Fruit fly (Drosophila melanogaster) whole organism, embryonic: ENCODE results near the gene Rab40.

Source experiments
- ATbp ChIP-seq: fragments of 200-800 bp; sonication (Bioruptor generic); optimal IDR thresholded peaks from 2 replicates; lab custom pipeline; 2017; ENCODE audit warnings: missing biosample characterization, mild to moderate bottlenecking, missing genetic modification characterization, missing genetic modification reagents
- CG10267 ChIP-seq: fragments of 200-800 bp; sonication (Bioruptor generic); optimal IDR thresholded peaks from 2 replicates; lab custom pipeline; 2018; ENCODE audit warnings: missing biosample characterization, mild to moderate bottlenecking, missing genetic modification characterization, moderate library complexity
- CG10274 ChIP-seq: fragments of 200-800 bp; sonication (Bioruptor generic); optimal IDR thresholded peaks from 3 replicates; lab custom pipeline; 2017; ENCODE audit warnings: missing biosample characterization, mild to moderate bottlenecking, missing genetic modification characterization
- CG13296 ChIP-seq: fragments of 200-800 bp; sonication (Bioruptor generic); optimal IDR thresholded peaks from 3 replicates; lab custom pipeline; 2018; ENCODE audit warnings: missing biosample characterization, mild to moderate bottlenecking, missing genetic modification characterization
- CG16813 ChIP-seq: fragments of 200-800 bp; sonication (Bioruptor generic); IDR thresholded peaks from 3 replicates; pipeline ENCODE4 v1.3.6; 2022; ENCODE audit warnings: missing biosample characterization, missing genetic modification characterization; ENCODE audit not compliant: partially characterized antibody
- CG17328 ChIP-seq: fragments of 200-800 bp; sonication (Bioruptor generic); IDR thresholded peaks from 2 replicates; pipeline ENCODE4 v1.3.6; 2022; ENCODE audit warnings: missing biosample characterization, missing genetic modification characterization
- CG2120 ChIP-seq: fragments of 200-800 bp; sonication (Bioruptor generic); optimal IDR thresholded peaks from 3 replicates; lab custom pipeline; 2016; ENCODE audit warnings: missing biosample characterization, missing genetic modification characterization
- CG2202 ChIP-seq: fragments of 200-800 bp; sonication (Bioruptor generic); optimal IDR thresholded peaks from 2 replicates; lab custom pipeline; 2018; ENCODE audit warnings: missing biosample characterization, mild to moderate bottlenecking, missing genetic modification characterization
- CG32767 ChIP-seq: fragments of 200-800 bp; sonication (Bioruptor generic); IDR thresholded peaks from 2 replicates; pipeline ENCODE4 v1.3.6; 2022; ENCODE audit warnings: missing biosample characterization, missing genetic modification characterization
- CG4854 ChIP-seq: fragments of 200-800 bp; sonication (Bioruptor generic); optimal IDR thresholded peaks from 2 replicates; lab custom pipeline; 2016; ENCODE audit warnings: missing biosample characterization, missing genetic modification characterization, inconsistent platforms
- CG6654 ChIP-seq: fragments of 200-800 bp; sonication (Bioruptor generic); optimal IDR thresholded peaks from 2 replicates; lab custom pipeline; 2017; ENCODE audit warnings: missing biosample characterization, mild to moderate bottlenecking, missing genetic modification characterization
- CG8281 ChIP-seq: fragments of 200-800 bp; sonication (Bioruptor generic); optimal IDR thresholded peaks from 2 replicates; lab custom pipeline; 2018; ENCODE audit warnings: missing biosample characterization, mild to moderate bottlenecking, missing genetic modification characterization, moderate library complexity
- CG8290 ChIP-seq, 3 experiments: fragments of 200-800 bp; sonication (Bioruptor generic); optimal IDR thresholded peaks; 2 replicates each; lab custom pipeline; 2016 to 2019; ENCODE audit warnings: missing biosample characterization in 3 of 3, missing genetic modification characterization in 3 of 3, mild to moderate bottlenecking in 2 of 3, moderate library complexity in 1 of 3
- CG8359 ChIP-seq: fragments of 200-800 bp; sonication (Bioruptor generic); optimal IDR thresholded peaks from 2 replicates; lab custom pipeline; 2017; ENCODE audit warnings: missing biosample characterization, mild to moderate bottlenecking, missing genetic modification characterization, borderline replicate concordance
- CG8388 ChIP-seq: fragments of 200-800 bp; sonication (Bioruptor generic); optimal IDR thresholded peaks from 2 replicates; lab custom pipeline; 2019; ENCODE audit warnings: missing biosample characterization, mild to moderate bottlenecking, missing genetic modification characterization, moderate library complexity
- CG9727 ChIP-seq: fragments of 200-800 bp; sonication (Bioruptor generic); optimal IDR thresholded peaks from 3 replicates; lab custom pipeline; 2017; ENCODE audit warnings: missing biosample characterization, mild to moderate bottlenecking, missing genetic modification characterization
- CTCF ChIP-seq: fragments of 200-800 bp; sonication (Bioruptor generic); optimal IDR thresholded peaks from 2 replicates; lab custom pipeline; 2017; ENCODE audit warnings: missing biosample characterization, mild to moderate bottlenecking, missing genetic modification characterization, moderate library complexity
- Dbx ChIP-seq: fragments of 200-800 bp; sonication (Bioruptor generic); IDR thresholded peaks from 3 replicates; pipeline ENCODE4 v1.3.6; 2022; ENCODE audit warnings: missing biosample characterization, missing genetic modification characterization
- Deaf1 ChIP-seq: fragments of 200-800 bp; optimal IDR thresholded peaks from 3 replicates; lab custom pipeline; 2019; ENCODE audit warnings: missing biosample characterization, mild to moderate bottlenecking, missing genetic modification characterization, moderate library complexity
- Dip2 ChIP-seq: fragments of 200-800 bp; sonication (Bioruptor generic); IDR thresholded peaks from 2 replicates; pipeline ENCODE4 v1.3.6; 2022; ENCODE audit warnings: missing biosample characterization, missing genetic modification characterization
- Doc2 ChIP-seq: fragments of 200-800 bp; sonication (Bioruptor generic); IDR thresholded peaks from 2 replicates; pipeline ENCODE4 v1.3.6; 2022; ENCODE audit warnings: missing biosample characterization, missing genetic modification characterization
- Doc3 ChIP-seq: fragments of 200-800 bp; sonication (Bioruptor generic); IDR thresholded peaks from 3 replicates; pipeline ENCODE4 v1.3.6; 2022; ENCODE audit warnings: missing biosample characterization, missing genetic modification characterization; ENCODE audit not compliant: partially characterized antibody
- Drgx ChIP-seq: fragments of 200-800 bp; sonication (Bioruptor generic); IDR thresholded peaks from 2 replicates; pipeline ENCODE4 v1.3.6; 2022; ENCODE audit warnings: missing biosample characterization, missing genetic modification characterization
- Elba2 ChIP-seq: fragments of 200-800 bp; sonication (Bioruptor generic); optimal IDR thresholded peaks from 3 replicates; lab custom pipeline; 2016; ENCODE audit warnings: missing biosample characterization, missing genetic modification characterization
- HLH3B ChIP-seq: fragments of 200-800 bp; sonication (Bioruptor generic); IDR thresholded peaks from 2 replicates; pipeline ENCODE4 v1.3.6; 2022; ENCODE audit warnings: missing biosample characterization, missing genetic modification characterization
- Mad ChIP-seq: fragments of 200-800 bp; sonication (Bioruptor generic); optimal IDR thresholded peaks from 2 replicates; lab custom pipeline; 2016; ENCODE audit warnings: missing biosample characterization, missing genetic modification characterization
- Nf-YB ChIP-seq: fragments of 200-800 bp; sonication (Bioruptor generic); optimal IDR thresholded peaks from 3 replicates; lab custom pipeline; 2019; ENCODE audit warnings: missing biosample characterization, mild to moderate bottlenecking, missing genetic modification characterization, moderate library complexity
- Opbp ChIP-seq: fragments of 200-800 bp; sonication (Bioruptor generic); IDR thresholded peaks from 3 replicates; pipeline ENCODE4 v1.3.6; 2022; ENCODE audit warnings: missing biosample characterization, missing genetic modification characterization; ENCODE audit not compliant: partially characterized antibody
- Sry-δ ChIP-seq: fragments of 200-800 bp; sonication (Bioruptor generic); optimal IDR thresholded peaks from 2 replicates; lab custom pipeline; 2016; ENCODE audit warnings: missing biosample characterization, missing genetic modification characterization
- Tbp ChIP-seq: fragments of >200 bp; optimal IDR thresholded peaks from 2 replicates; lab custom pipeline; 2018; ENCODE audit warnings: missing biosample characterization, missing genetic modification characterization
- ap ChIP-seq: fragments of 200-800 bp; sonication (Bioruptor generic); IDR thresholded peaks from 2 replicates; pipeline ENCODE4 v1.3.6; 2022; ENCODE audit warnings: missing biosample characterization, missing genetic modification characterization
- bowl ChIP-seq: fragments of 200-800 bp; sonication (Bioruptor generic); IDR thresholded peaks from 2 replicates; pipeline ENCODE4 v1.3.6; 2022; ENCODE audit warnings: missing biosample characterization, missing genetic modification characterization
- bsh ChIP-seq, 2 experiments: fragments of 200-800 bp; sonication (Bioruptor generic); optimal IDR thresholded peaks; 2 replicates each; lab custom pipeline; 2017 to 2018; ENCODE audit warnings: mild to moderate bottlenecking in 2 of 2, missing biosample characterization in 2 of 2, missing genetic modification characterization in 2 of 2, moderate library complexity in 1 of 2
- chm ChIP-seq: fragments of 200-800 bp; sonication (Bioruptor generic); IDR thresholded peaks from 2 replicates; pipeline ENCODE4 v1.3.6; 2022; ENCODE audit warnings: missing biosample characterization, missing genetic modification characterization
- eve ChIP-seq, 2 experiments: fragments of >200 bp; optimal IDR thresholded peaks; 2 replicates each; lab custom pipeline; 2017; ENCODE audit warnings: missing biosample characterization in 2 of 2, missing genetic modification characterization in 2 of 2
- fd3F ChIP-seq: fragments of 200-800 bp; sonication (Bioruptor generic); optimal IDR thresholded peaks from 2 replicates; lab custom pipeline; 2018; ENCODE audit warnings: missing biosample characterization, mild to moderate bottlenecking, missing genetic modification characterization, moderate library complexity
- fd64A ChIP-seq: fragments of 200-800 bp; sonication (Bioruptor generic); optimal IDR thresholded peaks from 3 replicates; lab custom pipeline; 2018; ENCODE audit warnings: missing biosample characterization, mild to moderate bottlenecking, missing genetic modification characterization
- gce ChIP-seq: fragments of 200-800 bp; sonication (Bioruptor generic); IDR thresholded peaks from 3 replicates; pipeline ENCODE4 v1.3.6; 2022; ENCODE audit warnings: missing biosample characterization, missing genetic modification characterization
- grn ChIP-seq: fragments of 200-800 bp; sonication (Bioruptor generic); optimal IDR thresholded peaks from 3 replicates; lab custom pipeline; 2017; ENCODE audit warnings: missing biosample characterization, missing genetic modification characterization
- gsb-n ChIP-seq: fragments of 200-800 bp; sonication (Bioruptor generic); optimal IDR thresholded peaks from 3 replicates; lab custom pipeline; 2018; ENCODE audit warnings: missing biosample characterization, mild to moderate bottlenecking, missing genetic modification characterization
- hkb ChIP-seq, 2 experiments: fragments of 200-800 bp in 1 of 2; fragments of >200 bp in 1 of 2; sonication (Bioruptor generic) in 1 of 2; IDR thresholded peaks in 1 of 2; optimal IDR thresholded peaks in 1 of 2; 2 replicates each; pipeline versions ENCODE4 v1.3.6 to Lab custom; 2017 to 2022; ENCODE audit warnings: missing biosample characterization in 1 of 2, missing genetic modification characterization in 1 of 2
- kah ChIP-seq: fragments of 200-800 bp; sonication (Bioruptor generic); optimal IDR thresholded peaks from 2 replicates; lab custom pipeline; 2018; ENCODE audit warnings: missing biosample characterization, mild to moderate bottlenecking, missing genetic modification characterization
- kay ChIP-seq: fragments of 200-800 bp; sonication (Bioruptor generic); optimal IDR thresholded peaks from 2 replicates; lab custom pipeline; 2016; ENCODE audit warnings: missing biosample characterization, missing genetic modification characterization
- mam ChIP-seq: fragments of 200-800 bp; sonication (Bioruptor generic); optimal IDR thresholded peaks from 3 replicates; lab custom pipeline; 2016; ENCODE audit warnings: missing biosample characterization, missing genetic modification characterization
- ranshi ChIP-seq: fragments of 200-800 bp; sonication (Bioruptor generic); IDR thresholded peaks from 2 replicates; pipeline ENCODE4 v1.3.6; 2022; ENCODE audit warnings: missing biosample characterization, missing genetic modification characterization
- row ChIP-seq: fragments of 200-800 bp; sonication (Bioruptor generic); IDR thresholded peaks from 3 replicates; pipeline ENCODE4 v1.3.6; 2022; ENCODE audit warnings: missing biosample characterization, missing genetic modification characterization
- sc ChIP-seq, 3 experiments: fragments of >200 bp in 2 of 3; fragments of 200-800 bp in 1 of 3; sonication (Bioruptor generic) in 1 of 3; optimal IDR thresholded peaks; 2 replicates in 2 of 3; 3 replicates in 1 of 3; lab custom pipeline; 2017; ENCODE audit warnings: mild to moderate bottlenecking in 1 of 3, missing biosample characterization in 1 of 3, missing genetic modification characterization in 1 of 3, missing genetic modification reagents in 1 of 3
- slbo ChIP-seq: fragments of 200-800 bp; sonication (Bioruptor generic); IDR thresholded peaks from 2 replicates; pipeline ENCODE4 v1.3.6; 2022; ENCODE audit warnings: missing biosample characterization, missing genetic modification characterization
- sob ChIP-seq: fragments of 200-800 bp; sonication (Bioruptor generic); IDR thresholded peaks from 2 replicates; pipeline ENCODE4 v1.3.6; 2022; ENCODE audit warnings: missing biosample characterization, missing genetic modification characterization
- vnd ChIP-seq: fragments of 200-800 bp; sonication (Bioruptor generic); IDR thresholded peaks from 3 replicates; pipeline ENCODE4 v1.3.6; 2022; ENCODE audit warnings: missing biosample characterization, missing genetic modification characterization; ENCODE audit not compliant: partially characterized antibody

The Rab40 gene

DNA sequence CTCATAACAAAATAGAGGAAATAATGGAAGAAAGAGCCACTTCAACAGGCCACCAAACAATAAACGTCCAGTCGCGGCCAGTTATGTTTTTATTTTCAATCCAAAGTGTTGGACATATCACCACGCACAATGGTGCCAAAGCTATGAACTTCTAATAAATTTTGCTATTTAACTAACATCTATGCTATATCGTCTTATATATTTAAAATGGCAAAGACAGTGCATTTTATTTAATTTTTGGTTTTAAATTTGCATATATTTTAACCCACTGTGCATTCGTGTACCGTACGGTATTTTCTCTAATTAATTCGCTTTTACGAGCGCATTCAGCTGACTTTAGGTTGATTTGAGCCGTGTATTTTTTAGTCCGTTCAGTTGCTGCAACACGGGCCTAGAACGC lies 8.6 kb downstream of the Rab40 start, which contains the start of gene CG15927 (continued):
- peak; percentile 22 for TF ChIP-seq CG8281 (tag; lab: Kevin White, UChicago)
- peak; percentile 51 for TF ChIP-seq slbo (GFP tag; lab: Robert Waterston, UW)
- no peak; the same call in 1 of the 2 replicates for TF ChIP-seq Drgx
- no peak for TF ChIP-seq Nf-YB (GFP tag; lab: Kevin White, UChicago)
- no peak for TF ChIP-seq Tbp (GFP tag; lab: Kevin White, UChicago)
- no peak for TF ChIP-seq Mad (GFP tag; lab: Kevin White, UChicago)
- no peak for TF ChIP-seq grn (GFP tag; lab: Kevin White, UChicago)
- peak; percentile 27 for TF ChIP-seq kay (GFP tag; lab: Kevin White, UChicago)
- peak; percentile 69 for TF ChIP-seq ranshi (GFP tag; lab: Robert Waterston, UW)
- no peak for TF ChIP-seq vnd (GFP tag; lab: Robert Waterston, UW)
- TF ChIP-seq Doc2 = no peak
- peak; percentile 26; the same call in 1 of the 2 replicates for TF ChIP-seq ap (GFP tag; lab: Robert Waterston, UW)
- TF ChIP-seq Dbx (GFP tag; lab: Robert Waterston, UW) = 0 out of 3 replicates have a peak, but pooled peaks have one; percentile 35
- peak; percentile 67 for TF ChIP-seq row (GFP tag; lab: Robert Waterston, UW)
- peak; percentile 41 for TF ChIP-seq CTCF (GFP tag; lab: Kevin White, UChicago)
- TF ChIP-seq Doc3 (GFP tag; lab: Robert Waterston, UW) = no peak
- TF ChIP-seq kah = no peak
- no peak for TF ChIP-seq sob (GFP tag; lab: Robert Waterston, UW)
- TF ChIP-seq Opbp (GFP tag; lab: Robert Waterston, UW) = no peak
- no peak for TF ChIP-seq Sry-δ (GFP tag; lab: Kevin White, UChicago)
- peak; percentile 82 for TF ChIP-seq CG17328
- peak; percentile 79 for TF ChIP-seq HLH3B (GFP tag; lab: Robert Waterston, UW)
- TF ChIP-seq fd3F = no peak
- TF ChIP-seq CG10274 (GFP tag; lab: Kevin White, UChicago) = no peak
- TF ChIP-seq CG2202 (tag; lab: Kevin White, UChicago) = peak; percentile 48
- peak in 1 of 2 experiments; percentile 82 for TF ChIP-seq bsh (GFP tag; optimal IDR thresholded peaks at IDR 0.05; lab: Kevin White, UChicago)
- TF ChIP-seq CG2120 = peak; percentile 6
- TF ChIP-seq Dip2 = no peak
- peak; percentile 59 for TF ChIP-seq CG8388 (GFP tag; lab: Kevin White, UChicago)
- TF ChIP-seq hkb (optimal IDR thresholded peaks at IDR 0.05; lab: Kevin White, UChicago) = no peak
- TF ChIP-seq hkb (GFP tag; IDR thresholded peaks at IDR 0.05; lab: Robert Waterston, UW) = peak; percentile 69
- TF ChIP-seq CG8359 = peak; percentile 46
- TF ChIP-seq CG6654 (GFP tag; lab: Kevin White, UChicago) = peak; percentile 16
- peak; percentile 74 for TF ChIP-seq chm (GFP tag; lab: Robert Waterston, UW)
- peak; percentile 25 for TF ChIP-seq Deaf1
- 0 out of 2 replicates have a peak, but pooled peaks have one; percentile 53 for TF ChIP-seq CG32767
- TF ChIP-seq CG10267 = peak; percentile 34
- TF ChIP-seq fd64A (GFP tag; lab: Kevin White, UChicago) = peak; percentile 57
- no peak for TF ChIP-seq sc (optimal IDR thresholded peaks at IDR 0.05; lab: Kevin White, UChicago)
- peak; percentile 44 for TF ChIP-seq sc (GFP tag; optimal IDR thresholded peaks at IDR 0.05; lab: Kevin White, UChicago)
- TF ChIP-seq CG9727 (GFP tag; lab: Kevin White, UChicago) = peak; percentile 55
- 0 out of 3 replicates have a peak, but pooled peaks have one; percentile 50 for TF ChIP-seq gce
- no peak for TF ChIP-seq CG13296 (GFP tag; lab: Kevin White, UChicago)
- TF ChIP-seq CG16813 = no peak
- TF ChIP-seq mam (GFP tag; lab: Kevin White, UChicago) = peak; percentile 40
- TF ChIP-seq Elba2 = no peak
- TF ChIP-seq bowl (GFP tag; lab: Robert Waterston, UW) = 0 out of 2 replicates have a peak, but pooled peaks have one; percentile 16
- peak; percentile 47 for TF ChIP-seq gsb-n (tag; lab: Kevin White, UChicago)
- peak; percentile 76 for TF ChIP-seq ATbp
- TF ChIP-seq CG4854 (GFP tag; lab: Kevin White, UChicago) = no peak
- TF ChIP-seq CG8290 (GFP tag; optimal IDR thresholded peaks at IDR 0.05; lab: Kevin White, UChicago) = no peak
- TF ChIP-seq CG8290 (tag; optimal IDR thresholded peaks at IDR 0.05; lab: Kevin White, UChicago) = no peak
- TF ChIP-seq eve (GFP tag; optimal IDR thresholded peaks at IDR 0.05; lab: Kevin White, UChicago) = peak in 1 of 2 experiments; percentile 63
